Worm (Caenorhabditis elegans): ENCODE results near the gene Y56A3A.31.

ce11 chrIII:11982474-11982873, 8.2 kb downstream of the Y56A3A.31 start:
- TF ChIP-seq aly-2 (tag; optimal IDR thresholded peaks at IDR 0.05) (no peak), ama-1 (optimal IDR thresholded peaks at IDR 0.05) (no peak), snpc-4 (tag; optimal IDR thresholded peaks at IDR 0.05) (no peak), lin-15B (tag; optimal IDR thresholded peaks at IDR 0.05) (no peak), nhr-77 (tag; optimal IDR thresholded peaks at IDR 0.05) (no peak), C34B4.2 (tag; optimal IDR thresholded peaks at IDR 0.05) (no peak)
